Worm (Caenorhabditis elegans) whole organism, young adult: ENCODE measurements around the gene rbg-3.

ENCODE experiments used
- B0261.1 ChIP-seq: sonication (generic microtip); optimal IDR thresholded peaks from 2 replicates; lab custom pipeline; 2016; ENCODE audit warnings: mild to moderate bottlenecking, missing genetic modification characterization, moderate library complexity, missing compliant biosample characterization
- C06A6.2 ChIP-seq: fragments of 200-800 bp; sonication (Bioruptor generic); conservative IDR thresholded peaks from 2 replicates; pipeline ENCODE4 v1.3.6; 2022; ENCODE audit warnings: missing genetic modification characterization, missing compliant biosample characterization
- aptf-3 ChIP-seq: fragments of 200-800 bp; sonication (Bioruptor generic); IDR thresholded peaks from 2 replicates; pipeline ENCODE4 v1.3.6; 2022; ENCODE audit warnings: missing genetic modification characterization, missing compliant biosample characterization
- die-1 ChIP-seq: sonication (generic microtip); optimal IDR thresholded peaks from 2 replicates; lab custom pipeline; 2016; ENCODE audit warnings: missing genotype, mild to moderate bottlenecking, missing genetic modification characterization, missing compliant biosample characterization
- snpc-4 ChIP-seq, 5 experiments: fragments of 150-350 bp in 1 of 5; sonication (generic microtip) in 4 of 5; optimal IDR thresholded peaks; 2 replicates each; lab custom pipeline; 2014 to 2018; ENCODE audit warnings: missing genetic modification characterization in 5 of 5, missing biosample characterization in 3 of 5, antibody characterized with exemption in 2 of 5, mild to moderate bottlenecking in 2 of 5, missing compliant biosample characterization in 2 of 5, missing genotype in 2 of 5, moderate library complexity in 2 of 5, missing genetic modification reagents in 1 of 5
- unc-62 ChIP-seq: fragments of 150-350 bp; optimal IDR thresholded peaks from 2 replicates; lab custom pipeline; 2014; ENCODE audit warnings: missing biosample characterization, missing genetic modification reagents, missing genetic modification characterization

- TF ChIP-seq die-1 (tag; lab: Kevin White, UChicago), result no peak
- TF ChIP-seq unc-62 (GFP tag; lab: Kevin White, UChicago), result no peak
- TF ChIP-seq snpc-4 (GFP tag; optimal IDR thresholded peaks at IDR 0.05; lab: Kevin White, UChicago), result no peak
- TF ChIP-seq snpc-4 (tag; optimal IDR thresholded peaks at IDR 0.05; lab: Kevin White, UChicago), result no peak
- no peak for TF ChIP-seq aptf-3
- no peak for TF ChIP-seq B0261.1 (tag; lab: Kevin White, UChicago)
- no peak for TF ChIP-seq C06A6.2 (GFP tag; lab: Robert Waterston, UW)
Observed at ce11 chrIII:4745934-4746333, 8.3 kb upstream of the rbg-3 start, which contains the start of gene F17C8.6.
